Worm (Caenorhabditis elegans) whole organism, L2 larva: ENCODE data around the gene T20F7.3.

Source experiments
- C34F6.9 ChIP-seq: fragments of 150-350 bp; optimal IDR thresholded peaks from 2 replicates; lab custom pipeline; 2014; ENCODE audit warnings: missing biosample characterization, missing genetic modification characterization
- F13H6.1 ChIP-seq: sonication (generic microtip); optimal IDR thresholded peaks from 2 replicates; lab custom pipeline; 2016; ENCODE audit warnings: missing genetic modification characterization, missing compliant biosample characterization
- R02D3.7 ChIP-seq: fragments of 150-350 bp; optimal IDR thresholded peaks from 2 replicates; lab custom pipeline; 2014; ENCODE audit warnings: missing biosample characterization, missing genetic modification characterization
- ZK546.5 ChIP-seq: sonication (generic microtip); optimal IDR thresholded peaks from 2 replicates; lab custom pipeline; 2017; ENCODE audit warnings: missing biosample characterization, missing genetic modification characterization
- alr-1 ChIP-seq: fragments of 150-350 bp; optimal IDR thresholded peaks from 2 replicates; lab custom pipeline; 2014; ENCODE audit warnings: missing biosample characterization, missing genetic modification characterization
- aly-2 ChIP-seq: fragments of 150-350 bp; optimal IDR thresholded peaks from 2 replicates; lab custom pipeline; 2014; ENCODE audit warnings: missing biosample characterization, missing genetic modification characterization
- ama-1 ChIP-seq: fragments of 150-350 bp; optimal IDR thresholded peaks from 2 replicates; lab custom pipeline; 2018; ENCODE audit warnings: inconsistent platforms
- ceh-16 ChIP-seq: fragments of 150-350 bp; optimal IDR thresholded peaks from 2 replicates; lab custom pipeline; 2014; ENCODE audit warnings: missing biosample characterization, missing genetic modification characterization
- ceh-82 ChIP-seq: fragments of 150-350 bp; optimal IDR thresholded peaks from 2 replicates; lab custom pipeline; 2014; ENCODE audit warnings: missing biosample characterization, missing genetic modification characterization
- crh-2 ChIP-seq: sonication (generic microtip); optimal IDR thresholded peaks from 2 replicates; lab custom pipeline; 2017; ENCODE audit warnings: missing biosample characterization, missing genetic modification characterization
- dmd-4 ChIP-seq: sonication (generic microtip); optimal IDR thresholded peaks from 2 replicates; lab custom pipeline; 2017; ENCODE audit warnings: missing biosample characterization, missing genetic modification characterization
- egl-27 ChIP-seq: sonication (generic microtip); optimal IDR thresholded peaks from 3 replicates; lab custom pipeline; 2017; ENCODE audit warnings: missing biosample characterization, missing genetic modification reagents, missing genetic modification characterization
- elt-1 ChIP-seq: fragments of 150-350 bp; optimal IDR thresholded peaks from 2 replicates; lab custom pipeline; 2014; ENCODE audit warnings: missing biosample characterization, missing genetic modification characterization
- elt-3 ChIP-seq: sonication (generic microtip); optimal IDR thresholded peaks from 2 replicates; lab custom pipeline; 2017; ENCODE audit warnings: missing biosample characterization, missing genetic modification characterization
- fos-1 ChIP-seq: fragments of 150-350 bp; optimal IDR thresholded peaks from 2 replicates; lab custom pipeline; 2014; ENCODE audit warnings: missing biosample characterization, missing genetic modification characterization
- gmeb-1 ChIP-seq: fragments of 150-350 bp; optimal IDR thresholded peaks from 2 replicates; lab custom pipeline; 2014; ENCODE audit warnings: missing biosample characterization, missing genetic modification characterization
- lin-11 ChIP-seq: fragments of 150-350 bp; sonication (generic microtip); optimal IDR thresholded peaks from 2 replicates; lab custom pipeline; 2014; ENCODE audit warnings: missing biosample characterization, missing genetic modification characterization, inconsistent platforms, mixed read lengths
- lin-13 ChIP-seq: fragments of 150-350 bp; optimal IDR thresholded peaks from 2 replicates; lab custom pipeline; 2014; ENCODE audit warnings: missing biosample characterization, missing genetic modification reagents, missing genetic modification characterization
- lin-39 ChIP-seq: fragments of 150-350 bp; optimal IDR thresholded peaks from 2 replicates; lab custom pipeline; 2014; ENCODE audit warnings: missing biosample characterization, missing genetic modification reagents, missing genetic modification characterization
- lsy-2 ChIP-seq, 2 experiments: fragments of 150-350 bp in 1 of 2; sonication (generic microtip) in 1 of 2; optimal IDR thresholded peaks; 2 replicates each; lab custom pipeline; 2014 to 2017; ENCODE audit warnings: missing biosample characterization in 2 of 2, missing genetic modification characterization in 2 of 2
- mbf-1 ChIP-seq: sonication (generic microtip); optimal IDR thresholded peaks from 2 replicates; lab custom pipeline; 2017; ENCODE audit warnings: missing biosample characterization, missing genetic modification characterization
- mdl-1 ChIP-seq, 2 experiments: fragments of 150-350 bp in 1 of 2; sonication (generic microtip) in 1 of 2; optimal IDR thresholded peaks; 2 replicates each; lab custom pipeline; 2017; ENCODE audit warnings: missing biosample characterization in 2 of 2, missing genetic modification characterization in 2 of 2
- nhr-10 ChIP-seq: sonication (generic microtip); optimal IDR thresholded peaks from 2 replicates; lab custom pipeline; 2017; ENCODE audit warnings: missing biosample characterization, missing genetic modification characterization
- nhr-12 ChIP-seq: fragments of 150-350 bp; optimal IDR thresholded peaks from 2 replicates; lab custom pipeline; 2014; ENCODE audit warnings: missing biosample characterization, missing genetic modification characterization
- nhr-129 ChIP-seq: fragments of 150-350 bp; optimal IDR thresholded peaks from 2 replicates; lab custom pipeline; 2014; ENCODE audit warnings: missing biosample characterization, missing genetic modification characterization
- nhr-21 ChIP-seq: fragments of 150-350 bp; optimal IDR thresholded peaks from 2 replicates; lab custom pipeline; 2014; ENCODE audit warnings: missing biosample characterization, missing genetic modification characterization
- nhr-23 ChIP-seq: fragments of 150-350 bp; optimal IDR thresholded peaks from 2 replicates; lab custom pipeline; 2014; ENCODE audit warnings: missing biosample characterization, missing genetic modification reagents, missing genetic modification characterization
- nhr-237 ChIP-seq: fragments of 150-350 bp; optimal IDR thresholded peaks from 2 replicates; lab custom pipeline; 2014; ENCODE audit warnings: missing biosample characterization, missing genetic modification characterization
- nhr-25 ChIP-seq: fragments of 150-350 bp; sonication (generic microtip); optimal IDR thresholded peaks from 3 replicates; lab custom pipeline; 2014; ENCODE audit warnings: missing biosample characterization, missing genetic modification characterization
- nhr-6 ChIP-seq: fragments of 150-350 bp; optimal IDR thresholded peaks from 2 replicates; lab custom pipeline; 2014; ENCODE audit warnings: missing biosample characterization, missing genetic modification characterization
- nhr-77 ChIP-seq: fragments of 150-350 bp; optimal IDR thresholded peaks from 2 replicates; lab custom pipeline; 2014; ENCODE audit warnings: missing biosample characterization, missing genetic modification characterization
- peb-1 ChIP-seq: fragments of 150-350 bp; optimal IDR thresholded peaks from 2 replicates; lab custom pipeline; 2014; ENCODE audit warnings: missing biosample characterization, missing genetic modification characterization
- sem-4 ChIP-seq: fragments of 150-350 bp; optimal IDR thresholded peaks from 2 replicates; lab custom pipeline; 2014; ENCODE audit warnings: missing biosample characterization, missing genetic modification reagents, missing genetic modification characterization
- skn-1 ChIP-seq: sonication (generic microtip); optimal IDR thresholded peaks from 2 replicates; lab custom pipeline; 2017; ENCODE audit warnings: missing biosample characterization, missing genetic modification characterization
- sma-3 ChIP-seq: sonication (generic microtip); optimal IDR thresholded peaks from 2 replicates; lab custom pipeline; 2016; ENCODE audit warnings: missing genetic modification reagents, missing genetic modification characterization, missing compliant biosample characterization
- sma-9 ChIP-seq, 2 experiments: fragments of 150-350 bp in 1 of 2; sonication (generic microtip) in 1 of 2; optimal IDR thresholded peaks; 2 replicates each; lab custom pipeline; 2014 to 2016; ENCODE audit warnings: missing genetic modification characterization in 2 of 2, mild to moderate bottlenecking in 1 of 2, missing biosample characterization in 1 of 2, missing compliant biosample characterization in 1 of 2, missing genetic modification reagents in 1 of 2, moderate library complexity in 1 of 2
- snpc-4 ChIP-seq: fragments of 150-350 bp; optimal IDR thresholded peaks from 2 replicates; lab custom pipeline; 2014; ENCODE audit warnings: missing biosample characterization, missing genetic modification characterization
- unc-55 ChIP-seq: fragments of 150-350 bp; sonication (generic microtip); optimal IDR thresholded peaks from 3 replicates; lab custom pipeline; 2014; ENCODE audit warnings: missing biosample characterization, missing genetic modification reagents, missing genetic modification characterization
- unc-62 ChIP-seq: fragments of 150-350 bp; optimal IDR thresholded peaks from 2 replicates; lab custom pipeline; 2014; ENCODE audit warnings: missing biosample characterization, missing genetic modification reagents, missing genetic modification characterization
- zag-1 ChIP-seq: fragments of 150-350 bp; optimal IDR thresholded peaks from 2 replicates; lab custom pipeline; 2014; ENCODE audit warnings: missing biosample characterization, missing genetic modification characterization
- ztf-1 ChIP-seq: fragments of 200-800 bp; sonication (Bioruptor generic); conservative IDR thresholded peaks from 2 replicates; pipeline ENCODE4 v1.3.6; 2022; ENCODE audit warnings: missing genetic modification characterization, missing compliant biosample characterization
- ztf-11 ChIP-seq: sonication (generic microtip); optimal IDR thresholded peaks from 2 replicates; lab custom pipeline; 2017; ENCODE audit warnings: missing biosample characterization, missing genetic modification characterization
- ztf-4 ChIP-seq: fragments of 150-350 bp; optimal IDR thresholded peaks from 2 replicates; lab custom pipeline; 2014; ENCODE audit warnings: missing biosample characterization, missing genetic modification characterization

Gene T20F7.3

DNA sequence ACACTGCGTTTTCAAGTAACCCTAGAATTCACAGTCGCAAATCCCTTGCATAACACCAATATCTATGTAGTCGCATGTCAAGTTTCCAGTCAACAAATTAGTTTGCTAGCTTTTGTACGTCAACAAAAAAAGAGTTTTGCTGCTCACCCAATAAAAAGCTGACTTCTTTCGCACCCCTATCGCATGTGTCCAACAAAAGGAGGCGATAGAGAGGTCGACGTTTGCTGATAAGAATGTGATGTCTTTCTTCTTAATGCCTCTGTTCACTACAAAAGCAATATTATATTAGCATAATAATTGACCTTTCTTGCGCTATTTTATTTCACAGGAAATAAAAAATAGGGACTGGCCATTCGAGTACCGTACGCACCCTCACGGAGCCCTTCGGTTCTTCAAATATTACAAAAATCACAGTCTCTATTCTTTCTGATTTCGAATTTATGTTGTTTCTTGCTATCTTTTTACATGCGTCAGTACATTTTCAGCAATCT, at the start of gene T20F7.3:
TSS of gene T20F7.3 (plus strand) at position 441 of the 491 bp plus-strand sequence.
- TF ChIP-seq fos-1 (tag; lab: Kevin White, UChicago) (peak; percentile 39), sem-4 (tag; lab: Kevin White, UChicago) (no peak)

DNA sequence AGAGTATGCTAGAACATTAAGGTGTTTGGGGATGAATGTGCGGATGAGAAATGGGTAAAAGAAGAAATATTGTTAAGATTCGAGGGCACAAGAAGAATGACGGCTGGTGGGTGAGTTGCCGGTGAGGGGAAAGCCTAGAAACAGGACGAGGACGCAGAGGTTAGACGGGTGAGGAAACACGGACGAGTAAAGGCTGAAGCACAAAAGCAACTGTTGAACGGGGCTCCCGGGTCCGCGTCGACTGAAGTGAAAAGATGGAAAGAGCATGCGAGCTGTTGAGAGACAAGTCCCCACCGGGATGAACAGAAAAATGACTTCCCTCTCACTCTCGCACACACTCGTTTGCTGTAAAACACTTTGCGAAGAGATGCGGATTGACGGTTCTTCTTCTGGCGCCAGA, 48.2 kb upstream of the T20F7.3 start:
- TF ChIP-seq F13H6.1 (tag; lab: Kevin White, UChicago) (peak; percentile 50), sma-9 (GFP tag; optimal IDR thresholded peaks at IDR 0.05; lab: Kevin White, UChicago) (peak; percentile 12), sma-9 (tag; optimal IDR thresholded peaks at IDR 0.05; lab: Kevin White, UChicago) (no peak), egl-27 (no peak)

ce11 chrX:16813148-16813547, 47.0 kb upstream of the T20F7.3 start:
- TF ChIP-seq unc-62 (GFP tag; lab: Kevin White, UChicago) (no peak), lin-13 (GFP tag; lab: Kevin White, UChicago) (no peak), C34F6.9 (no peak), nhr-25 (tag; lab: Kevin White, UChicago) (no peak), F13H6.1 (tag; lab: Kevin White, UChicago) (peak; percentile 45), ZK546.5 (tag; lab: Kevin White, UChicago) (no peak), ceh-82 (tag; lab: Kevin White, UChicago) (no peak), sma-3 (no peak), lin-39 (tag; lab: Kevin White, UChicago) (no peak), unc-55 (GFP tag; lab: Kevin White, UChicago) (no peak), ama-1 (lab: Kevin White, UChicago) (no peak), nhr-237 (tag; lab: Kevin White, UChicago) (no peak), mdl-1 (tag; optimal IDR thresholded peaks at IDR 0.05; lab: Kevin White, UChicago) (no peak), skn-1 (no peak), egl-27 (no peak), ztf-1 (no peak), nhr-12 (tag; lab: Kevin White, UChicago) (no peak), nhr-10 (tag; lab: Kevin White, UChicago) (no peak), crh-2 (tag; lab: Kevin White, UChicago) (peak; percentile 32), mbf-1 (tag; lab: Kevin White, UChicago) (no peak), nhr-23 (tag; lab: Kevin White, UChicago) (no peak), sma-9 (GFP tag; optimal IDR thresholded peaks at IDR 0.05; lab: Kevin White, UChicago) (peak; percentile 61), sma-9 (tag; optimal IDR thresholded peaks at IDR 0.05; lab: Kevin White, UChicago) (no peak), gmeb-1 (tag; lab: Kevin White, UChicago) (no peak), nhr-6 (tag; lab: Kevin White, UChicago) (no peak), nhr-129 (tag; lab: Kevin White, UChicago) (no peak), ztf-4 (tag; lab: Kevin White, UChicago) (no peak), fos-1 (tag; lab: Kevin White, UChicago) (peak; percentile 38), sem-4 (tag; lab: Kevin White, UChicago) (no peak), alr-1 (tag; lab: Kevin White, UChicago) (no peak), zag-1 (tag; lab: Kevin White, UChicago) (no peak), ztf-11 (tag; lab: Kevin White, UChicago) (no peak)
- TF ChIP-seq, all 48 proteins: peak for 4

DNA sequence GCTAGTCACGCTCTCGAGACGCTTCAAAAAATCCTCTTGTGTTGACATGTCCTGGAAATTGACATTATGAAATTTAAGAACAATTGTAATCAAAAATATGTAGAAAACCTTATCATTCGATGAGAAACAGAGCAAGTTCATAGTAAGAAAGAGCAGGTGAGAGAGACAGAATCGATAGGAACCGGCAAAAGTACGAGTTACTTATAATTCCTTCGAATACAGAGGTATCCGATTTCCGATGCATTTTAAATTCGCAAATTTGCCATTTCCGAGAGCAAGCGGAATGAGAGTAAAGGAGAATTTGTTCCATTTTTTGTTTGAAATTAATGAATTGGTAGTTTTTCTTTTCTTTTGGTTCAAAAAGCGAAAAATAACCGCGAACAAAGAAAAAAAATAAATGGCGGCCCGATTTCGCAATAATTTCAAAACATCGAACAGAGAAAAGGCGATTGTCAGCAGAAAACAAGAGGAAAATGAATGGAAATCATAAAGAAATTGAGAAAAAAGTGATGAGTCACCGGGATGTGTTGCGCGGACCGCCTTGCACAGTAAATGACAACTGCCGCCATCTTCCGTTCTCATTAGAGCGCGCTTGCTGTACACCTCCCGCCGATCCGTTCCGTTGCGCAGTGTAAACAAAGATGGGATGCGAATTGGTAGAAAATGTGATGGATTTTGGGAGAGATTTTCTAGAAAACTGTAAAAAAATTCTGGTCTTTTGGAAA, 46.4 kb upstream of the T20F7.3 start, which contains the start of gene cas-1:
TSS of gene cas-1 (minus strand) at position 51 of the 725 bp plus-strand sequence.
- no peak for TF ChIP-seq snpc-4
- TF ChIP-seq nhr-129 (tag; lab: Kevin White, UChicago), result peak; percentile 49
- TF ChIP-seq nhr-237 (tag; lab: Kevin White, UChicago), result no peak
- no peak for TF ChIP-seq gmeb-1 (tag; lab: Kevin White, UChicago)
- TF ChIP-seq elt-3 (tag; lab: Kevin White, UChicago), result no peak
- TF ChIP-seq unc-62 (GFP tag; lab: Kevin White, UChicago), result no peak
- peak; percentile 14 for TF ChIP-seq F13H6.1 (tag; lab: Kevin White, UChicago)
- peak in 1 of 2 experiments; percentile 20 for TF ChIP-seq lsy-2 (tag; optimal IDR thresholded peaks at IDR 0.05; lab: Kevin White, UChicago)
- no peak for TF ChIP-seq lin-11 (tag; lab: Kevin White, UChicago)
- TF ChIP-seq fos-1 (tag; lab: Kevin White, UChicago), result peak; percentile 64
- peak; percentile 45 for TF ChIP-seq C34F6.9
- TF ChIP-seq nhr-25 (tag; lab: Kevin White, UChicago), result peak; percentile 3
- no peak for TF ChIP-seq mdl-1 (tag; optimal IDR thresholded peaks at IDR 0.05; lab: Kevin White, UChicago)
- TF ChIP-seq sma-9 (GFP tag; optimal IDR thresholded peaks at IDR 0.05; lab: Kevin White, UChicago), result no peak
- no peak for TF ChIP-seq sma-9 (tag; optimal IDR thresholded peaks at IDR 0.05; lab: Kevin White, UChicago)
- no peak for TF ChIP-seq ZK546.5 (tag; lab: Kevin White, UChicago)
- TF ChIP-seq mbf-1 (tag; lab: Kevin White, UChicago), result no peak
- no peak for TF ChIP-seq elt-1
- TF ChIP-seq egl-27, result no peak
- no peak for TF ChIP-seq nhr-77 (tag; lab: Kevin White, UChicago)
- peak; percentile 40 for TF ChIP-seq ceh-16 (tag; lab: Kevin White, UChicago)
- no peak for TF ChIP-seq lin-39 (tag; lab: Kevin White, UChicago)
- no peak for TF ChIP-seq dmd-4
- TF ChIP-seq alr-1 (tag; lab: Kevin White, UChicago), result no peak
- no peak for TF ChIP-seq aly-2 (tag; lab: Kevin White, UChicago)
- no peak for TF ChIP-seq R02D3.7 (tag; lab: Kevin White, UChicago)
- TF ChIP-seq peb-1 (tag; lab: Kevin White, UChicago), result no peak
- no peak for TF ChIP-seq ama-1 (lab: Kevin White, UChicago)
- no peak for TF ChIP-seq sem-4 (tag; lab: Kevin White, UChicago)
- no peak for TF ChIP-seq ztf-11 (tag; lab: Kevin White, UChicago)
- TF ChIP-seq crh-2 (tag; lab: Kevin White, UChicago), result no peak
- TF ChIP-seq nhr-21 (tag; lab: Kevin White, UChicago), result peak; percentile 16
